Fruit fly (Drosophila melanogaster) S2 (cell line): ENCODE results near the gene Hex-A.

Source experiments
- CG8478 ChIP-seq: fragments of >200 bp; optimal IDR thresholded peaks from 2 replicates; lab custom pipeline; 2018
- CTCF ChIP-seq, 2 experiments: fragments of >200 bp; optimal IDR thresholded peaks; 2 replicates each; lab custom pipeline; 2018

Hex-A gene

dm6 chrX:9579918-9580521 lies 5.5 kb upstream of the Hex-A start, which contains the start of gene LPCAT:
Gene LPCAT (minus strand): TSS chrX:9579987.
- peak in 1 of 2 experiments; percentile 14 for TF ChIP-seq CTCF (optimal IDR thresholded peaks at IDR 0.05; lab: Kevin White, UChicago)
- no peak for TF ChIP-seq CG8478 (lab: Kevin White, UChicago)

dm6 chrX:9580544-9580943 lies 4.9 kb upstream of the Hex-A start:
- TF ChIP-seq CTCF (optimal IDR thresholded peaks at IDR 0.05; lab: Kevin White, UChicago) (no peak), CG8478 (lab: Kevin White, UChicago) (no peak)

dm6 chrX:9581869-9582268 lies 3.6 kb upstream of the Hex-A start:
- TF ChIP-seq CTCF (optimal IDR thresholded peaks at IDR 0.05; lab: Kevin White, UChicago) (no peak), CG8478 (lab: Kevin White, UChicago) (no peak)

dm6 chrX:9582659-9583317 lies 2.7 kb upstream of the Hex-A start:
- no peak for TF ChIP-seq CTCF (optimal IDR thresholded peaks at IDR 0.05; lab: Kevin White, UChicago)
- TF ChIP-seq CG8478 (lab: Kevin White, UChicago): no peak

dm6 chrX:9583440-9584103 lies 1.9 kb upstream of the Hex-A start:
- TF ChIP-seq CTCF (optimal IDR thresholded peaks at IDR 0.05; lab: Kevin White, UChicago): no peak
- TF ChIP-seq CG8478 (lab: Kevin White, UChicago): no peak

dm6 chrX:9584104-9584947 lies 1.1 kb upstream of the Hex-A start:
- TF ChIP-seq CTCF (optimal IDR thresholded peaks at IDR 0.05; lab: Kevin White, UChicago): no peak

- no peak for TF ChIP-seq CG8478 (lab: Kevin White, UChicago)
- TF ChIP-seq CTCF (optimal IDR thresholded peaks at IDR 0.05; lab: Kevin White, UChicago): no peak
Observed at dm6 chrX:9584948-9585315, 543 bp upstream of the Hex-A start.

dm6 chrX:9586038-9586437 lies 563 bp downstream of the Hex-A start:
- TF ChIP-seq CTCF (optimal IDR thresholded peaks at IDR 0.05; lab: Kevin White, UChicago) (no peak), CG8478 (lab: Kevin White, UChicago) (no peak)

- TF ChIP-seq CG8478 (lab: Kevin White, UChicago) (no peak), CTCF (optimal IDR thresholded peaks at IDR 0.05; lab: Kevin White, UChicago) (no peak)
Observed at dm6 chrX:9586627-9587026, 1.2 kb downstream of the Hex-A start.

- TF ChIP-seq CG8478 (lab: Kevin White, UChicago) (no peak), CTCF (optimal IDR thresholded peaks at IDR 0.05; lab: Kevin White, UChicago) (no peak)
Observed at dm6 chrX:9587881-9588280, 2.4 kb downstream of the Hex-A start.

- no peak for TF ChIP-seq CG8478 (lab: Kevin White, UChicago)
- TF ChIP-seq CTCF (optimal IDR thresholded peaks at IDR 0.05; lab: Kevin White, UChicago): no peak
Observed at dm6 chrX:9589928-9590327, 4.5 kb downstream of the Hex-A start.

- TF ChIP-seq CG8478 (lab: Kevin White, UChicago) (no peak), CTCF (optimal IDR thresholded peaks at IDR 0.05; lab: Kevin White, UChicago) (no peak)
Observed at dm6 chrX:9590592-9590991, 5.1 kb downstream of the Hex-A start.

- TF ChIP-seq CG8478 (lab: Kevin White, UChicago): no peak
- TF ChIP-seq CTCF (optimal IDR thresholded peaks at IDR 0.05; lab: Kevin White, UChicago): no peak
Observed at dm6 chrX:9594446-9594845, 9.0 kb downstream of the Hex-A start.

dm6 chrX:9595312-9595931 lies 9.9 kb downstream of the Hex-A start:
- TF ChIP-seq CTCF (optimal IDR thresholded peaks at IDR 0.05; lab: Kevin White, UChicago) (peak; percentile 68 to 75), CG8478 (lab: Kevin White, UChicago) (no peak)
